Fruit fly (Drosophila melanogaster) whole organism, larva: ENCODE data around the gene NAAT1.

Source experiments
- noc ChIP-seq: fragments of 200-800 bp; sonication (Bioruptor generic); optimal IDR thresholded peaks from 3 replicates; lab custom pipeline; 2019; ENCODE audit warnings: missing biosample characterization, mild to moderate bottlenecking, missing genetic modification characterization, moderate library complexity

The NAAT1 gene

dm6 chrX:5417836-5418554, 7.3 kb upstream of the NAAT1 start:
- no peak for TF ChIP-seq noc

- TF ChIP-seq noc, result no peak
These were observed 1.8 kb downstream of the NAAT1 start for dm6 chrX:5408869-5409268.

dm6 chrX:5382539-5382938, 28.1 kb downstream of the NAAT1 start:
- no peak for TF ChIP-seq noc

- no peak for TF ChIP-seq noc
These were observed 46.6 kb downstream of the NAAT1 start for dm6 chrX:5364031-5364430.

- TF ChIP-seq noc, result no peak
These were observed 47.5 kb downstream of the NAAT1 start for dm6 chrX:5363116-5363515.

- no peak for TF ChIP-seq noc
These were observed 51.8 kb downstream of the NAAT1 start for dm6 chrX:5358813-5359212.

dm6 chrX:5357035-5357434, 53.6 kb downstream of the NAAT1 start:
- no peak for TF ChIP-seq noc
